Worm (Caenorhabditis elegans): ENCODE measurements around the gene Y40C7B.4.
A peak's percentile ranks its signal among the peaks of the same experiment; 100 is the strongest.

Y40C7B.4 gene

DNA sequence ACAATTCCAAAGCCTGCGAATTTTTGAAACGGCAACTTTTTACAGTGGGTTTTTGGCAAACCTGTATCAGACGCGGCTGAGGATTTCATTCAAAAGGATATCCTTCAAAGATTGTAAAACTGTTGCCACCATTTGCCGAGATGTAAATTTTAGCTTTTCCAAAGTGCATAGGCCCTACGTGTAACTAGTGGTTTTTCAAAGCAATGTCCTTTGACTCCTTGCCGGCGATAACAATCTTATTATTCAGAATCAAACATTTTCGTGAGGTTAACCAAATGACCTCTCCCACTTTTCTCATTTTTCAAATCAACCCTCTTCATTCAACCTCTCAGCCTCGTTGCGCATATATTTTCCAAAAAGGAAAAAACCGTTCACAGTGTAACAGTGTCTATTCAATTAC lies 25.2 kb downstream of the Y40C7B.4 start, which contains the start of gene T25G12.3:
TSS of gene T25G12.3 (plus strand) at position 301 of the 400 bp plus-strand sequence.
- TF ChIP-seq nhr-71 (tag; optimal IDR thresholded peaks at IDR 0.05) (no peak), fkh-8 (tag; optimal IDR thresholded peaks at IDR 0.05) (no peak), rnt-1 (tag; optimal IDR thresholded peaks at IDR 0.05) (no peak), dsc-1 (tag; optimal IDR thresholded peaks at IDR 0.05) (no peak)

DNA sequence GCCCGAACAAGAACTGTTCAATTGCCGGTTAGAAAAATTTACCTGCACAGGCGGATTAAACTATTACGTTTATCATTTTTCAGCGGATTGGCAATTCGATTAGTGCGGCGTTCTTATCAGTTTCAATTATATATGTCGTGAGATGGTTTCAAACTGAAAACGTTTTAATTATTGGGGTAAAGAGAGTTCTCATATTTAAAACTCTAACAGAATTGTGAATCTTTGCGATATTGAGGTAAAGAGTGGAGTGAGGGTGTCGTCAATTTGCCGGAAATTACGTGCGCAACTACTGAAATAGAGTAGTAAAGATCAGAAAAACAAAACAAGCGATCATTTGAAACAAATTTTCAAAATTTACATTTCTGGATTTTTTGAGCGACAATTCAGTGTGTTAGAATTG lies 26.5 kb downstream of the Y40C7B.4 start, which contains the start of gene T25G12.6:
TSS of gene T25G12.6 (minus strand) at position 101 of the 400 bp plus-strand sequence.
- TF ChIP-seq skn-1 (tag; optimal IDR thresholded peaks at IDR 0.05): no peak
- TF ChIP-seq lin-13 (GFP tag; optimal IDR thresholded peaks at IDR 0.05): no peak
- TF ChIP-seq nhr-237 (tag; optimal IDR thresholded peaks at IDR 0.05): no peak
- no peak for TF ChIP-seq swsn-7 (tag; optimal IDR thresholded peaks at IDR 0.05)
- no peak for TF ChIP-seq nhr-71 (tag; optimal IDR thresholded peaks at IDR 0.05)
- no peak for TF ChIP-seq hlh-4 (tag; optimal IDR thresholded peaks at IDR 0.05)
- no peak for TF ChIP-seq aly-2 (tag; optimal IDR thresholded peaks at IDR 0.05)
- TF ChIP-seq dsc-1 (tag; optimal IDR thresholded peaks at IDR 0.05): no peak
- no peak for TF ChIP-seq nhr-12 (tag; optimal IDR thresholded peaks at IDR 0.05)

DNA sequence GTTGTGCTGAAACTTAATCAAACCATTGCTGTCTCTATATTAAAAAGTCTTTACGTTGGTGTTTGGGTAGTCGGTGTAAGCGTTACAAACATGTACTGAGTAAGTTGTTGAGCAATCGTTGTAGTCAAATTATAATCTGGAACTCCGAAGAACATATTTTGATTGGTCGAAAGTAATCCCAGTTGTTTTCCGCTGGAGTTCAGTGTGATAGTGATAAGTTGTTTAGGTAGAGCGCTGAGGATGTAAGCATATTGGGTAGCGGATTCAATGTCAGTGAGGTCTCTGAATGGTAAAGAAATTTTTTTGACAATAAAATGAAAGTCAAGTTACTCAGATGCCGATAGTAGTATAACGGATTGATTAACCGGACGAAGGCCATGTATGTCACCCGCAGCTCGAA lies 29.2 kb downstream of the Y40C7B.4 start:
- TF ChIP-seq ceh-82 (tag; optimal IDR thresholded peaks at IDR 0.05) (no peak), C04F5.9 (tag; optimal IDR thresholded peaks at IDR 0.05) (no peak), efl-1 (optimal IDR thresholded peaks at IDR 0.05) (no peak), efl-1 (GFP tag; optimal IDR thresholded peaks at IDR 0.05 in 1 of 2) (no peak), isw-1 (GFP tag; IDR thresholded peaks at IDR 0.05) (no peak), snpc-4 (tag; optimal IDR thresholded peaks at IDR 0.05) (no peak), zag-1 (tag; optimal IDR thresholded peaks at IDR 0.05) (no peak), nhr-237 (tag; optimal IDR thresholded peaks at IDR 0.05) (no peak), fkh-4 (tag; optimal IDR thresholded peaks at IDR 0.05; ENCODE audit: borderline replicate concordance) (no peak), lin-14 (GFP tag; optimal IDR thresholded peaks at IDR 0.05) (no peak), lin-35 (GFP tag; optimal IDR thresholded peaks at IDR 0.05) (no peak), swsn-7 (tag; optimal IDR thresholded peaks at IDR 0.05) (no peak), sptf-1 (tag; optimal IDR thresholded peaks at IDR 0.05) (no peak), unc-30 (tag; optimal IDR thresholded peaks at IDR 0.05) (no peak), egl-27 (tag; optimal IDR thresholded peaks at IDR 0.05) (no peak), pag-3 (tag; optimal IDR thresholded peaks at IDR 0.05; ENCODE audit: borderline replicate concordance, insufficient read depth) (no peak), ets-5 (GFP tag; IDR thresholded peaks at IDR 0.05) (no peak), hlh-4 (tag; optimal IDR thresholded peaks at IDR 0.05) (no peak)

DNA sequence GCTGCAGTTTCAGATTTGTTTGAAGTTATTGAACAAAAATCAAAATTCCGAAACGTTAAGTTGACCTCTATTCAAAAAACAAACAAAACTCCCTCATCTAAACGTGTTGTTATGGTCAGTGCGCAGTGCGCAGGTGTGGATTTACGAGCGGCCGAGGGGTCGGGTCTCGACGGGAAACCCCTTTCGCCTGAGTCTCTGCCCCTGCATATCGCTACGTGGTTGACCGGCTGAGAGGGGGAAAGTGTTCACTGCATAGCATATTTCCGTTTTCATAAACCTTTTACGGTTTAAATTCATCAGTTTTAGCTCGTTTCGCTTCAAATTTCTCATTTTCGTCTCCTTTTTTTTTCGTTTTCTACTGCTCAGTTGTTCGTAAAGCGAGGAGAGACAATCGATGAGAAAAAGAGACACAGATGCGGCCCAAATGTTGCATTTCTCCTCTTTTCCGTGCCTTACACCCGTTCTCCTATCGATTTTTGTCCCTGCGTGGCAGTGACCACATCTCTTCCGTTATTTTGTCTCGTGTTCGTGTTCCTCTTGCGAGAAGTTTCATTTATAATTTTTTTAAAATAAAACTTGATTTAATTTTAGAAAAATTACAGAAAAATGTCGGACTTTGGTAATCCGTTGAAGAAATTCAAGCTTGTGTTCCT lies 34.6 kb downstream of the Y40C7B.4 start, which contains the start of gene rab-6.2:
TSS of gene rab-6.2 (plus strand) at position 603 of the 653 bp plus-strand sequence.
- TF ChIP-seq nhr-20 (tag; optimal IDR thresholded peaks at IDR 0.05): no peak
- no peak for TF ChIP-seq ets-5 (GFP tag; IDR thresholded peaks at IDR 0.05)
- TF ChIP-seq blmp-1 (tag; optimal IDR thresholded peaks at IDR 0.05): peak; percentile 64
- TF ChIP-seq irx-1 (tag; optimal IDR thresholded peaks at IDR 0.05): no peak
- TF ChIP-seq nhr-76 (tag; optimal IDR thresholded peaks at IDR 0.05): no peak
- no peak for TF ChIP-seq ceh-90 (tag; optimal IDR thresholded peaks at IDR 0.05)
- peak; percentile 38 for TF ChIP-seq nhr-85 (tag)
- no peak for TF ChIP-seq C04F5.9 (tag; optimal IDR thresholded peaks at IDR 0.05)
- peak; percentile 6 for TF ChIP-seq snu-23 (GFP tag; optimal IDR thresholded peaks at IDR 0.05)
- peak; percentile 61 for TF ChIP-seq lin-14 (GFP tag; optimal IDR thresholded peaks at IDR 0.05)
- TF ChIP-seq lin-39 (tag; optimal IDR thresholded peaks at IDR 0.05): no peak

Measured in whole organism, L1 larva.